Fruit fly (Drosophila melanogaster) whole organism, embryonic: ENCODE measurements around the gene Gnf1.

Source experiments
- CG10321 ChIP-seq: fragments of 200-800 bp; sonication (Bioruptor generic); IDR thresholded peaks from 2 replicates; pipeline ENCODE4 v1.3.6; 2022; ENCODE audit warnings: missing biosample characterization, missing genetic modification characterization
- CG11456 ChIP-seq: fragments of 200-800 bp; sonication (Bioruptor generic); IDR thresholded peaks from 3 replicates; pipeline ENCODE4 v1.3.6; 2022; ENCODE audit warnings: missing biosample characterization, missing genetic modification characterization
- CG11560 ChIP-seq: fragments of 200-800 bp; sonication (Bioruptor generic); IDR thresholded peaks from 3 replicates; pipeline ENCODE4 v1.3.6; 2022; ENCODE audit warnings: missing biosample characterization, missing genetic modification characterization
- CG11695 ChIP-seq: fragments of 200-800 bp; sonication (Bioruptor generic); IDR thresholded peaks from 3 replicates; pipeline ENCODE4 v1.3.6; 2022; ENCODE audit warnings: missing biosample characterization, missing genetic modification characterization
- CG12942 ChIP-seq: fragments of 200-800 bp; sonication (Bioruptor generic); optimal IDR thresholded peaks from 3 replicates; lab custom pipeline; 2016; ENCODE audit warnings: missing biosample characterization, missing genetic modification characterization
- CG15601 ChIP-seq: fragments of 200-800 bp; sonication (Bioruptor generic); optimal IDR thresholded peaks from 3 replicates; lab custom pipeline; 2019; ENCODE audit warnings: missing biosample characterization, mild to moderate bottlenecking, missing genetic modification characterization, moderate library complexity
- CG17912 ChIP-seq: fragments of 200-800 bp; sonication (Bioruptor generic); optimal IDR thresholded peaks from 2 replicates; lab custom pipeline; 2018; ENCODE audit warnings: missing biosample characterization, mild to moderate bottlenecking, missing genetic modification characterization
- CG2875 ChIP-seq: fragments of 200-800 bp; sonication (Bioruptor generic); optimal IDR thresholded peaks from 2 replicates; lab custom pipeline; 2017; ENCODE audit warnings: missing biosample characterization, mild to moderate bottlenecking, missing genetic modification characterization, missing genetic modification reagents
- CG33557 ChIP-seq: fragments of 200-800 bp; sonication (Bioruptor generic); optimal IDR thresholded peaks from 2 replicates; lab custom pipeline; 2019; ENCODE audit warnings: missing biosample characterization, mild to moderate bottlenecking, missing genetic modification characterization, moderate library complexity
- CG3838 ChIP-seq: fragments of 200-800 bp; sonication (Bioruptor generic); optimal IDR thresholded peaks from 3 replicates; lab custom pipeline; 2016; ENCODE audit warnings: missing biosample characterization, missing genetic modification characterization
- CG4617 ChIP-seq: fragments of 200-800 bp; sonication (Bioruptor generic); optimal IDR thresholded peaks from 3 replicates; lab custom pipeline; 2016; ENCODE audit warnings: missing biosample characterization, missing genetic modification characterization, borderline replicate concordance
- CG7372 ChIP-seq: fragments of 200-800 bp; sonication (Bioruptor generic); IDR thresholded peaks from 2 replicates; pipeline ENCODE4 v1.3.6; 2022; ENCODE audit warnings: missing biosample characterization, missing genetic modification characterization
- CG8089 ChIP-seq: fragments of 200-800 bp; sonication (Bioruptor generic); optimal IDR thresholded peaks from 3 replicates; lab custom pipeline; 2016; ENCODE audit warnings: missing biosample characterization, missing genetic modification characterization
- CG8290 ChIP-seq, 3 experiments: fragments of 200-800 bp; sonication (Bioruptor generic); optimal IDR thresholded peaks; 2 replicates each; lab custom pipeline; 2016 to 2019; ENCODE audit warnings: missing biosample characterization in 3 of 3, missing genetic modification characterization in 3 of 3, mild to moderate bottlenecking in 2 of 3, moderate library complexity in 1 of 3
- CG8944 ChIP-seq: fragments of 200-800 bp; sonication (Bioruptor generic); optimal IDR thresholded peaks from 3 replicates; lab custom pipeline; 2016; ENCODE audit warnings: missing biosample characterization, missing genetic modification characterization
- Dbx ChIP-seq: fragments of 200-800 bp; sonication (Bioruptor generic); IDR thresholded peaks from 3 replicates; pipeline ENCODE4 v1.3.6; 2022; ENCODE audit warnings: missing biosample characterization, missing genetic modification characterization
- Dref ChIP-seq: fragments of 200-800 bp; sonication (Bioruptor generic); IDR thresholded peaks from 2 replicates; pipeline ENCODE4 v1.3.6; 2022; ENCODE audit warnings: missing biosample characterization, missing genetic modification characterization
- E2f1 ChIP-seq: fragments of 200-800 bp; sonication (Bioruptor generic); IDR thresholded peaks from 2 replicates; pipeline ENCODE4 v1.3.6; 2022; ENCODE audit warnings: missing biosample characterization, missing genetic modification characterization
- Fer1 ChIP-seq: fragments of 200-800 bp; sonication (Bioruptor generic); optimal IDR thresholded peaks from 2 replicates; lab custom pipeline; 2017; ENCODE audit warnings: missing biosample characterization, mild to moderate bottlenecking, missing genetic modification characterization
- Jarid2 ChIP-seq: fragments of 200-800 bp; sonication (Bioruptor generic); optimal IDR thresholded peaks from 3 replicates; lab custom pipeline; 2017; ENCODE audit warnings: mild to moderate bottlenecking, missing biosample characterization, missing genetic modification reagents, missing genetic modification characterization
- Nf-YA ChIP-seq: fragments of 200-800 bp; sonication (Bioruptor generic); IDR thresholded peaks from 2 replicates; pipeline ENCODE4 v1.3.6; 2022; ENCODE audit warnings: missing biosample characterization, missing genetic modification characterization
- Nf-YB ChIP-seq: fragments of 200-800 bp; sonication (Bioruptor generic); optimal IDR thresholded peaks from 3 replicates; lab custom pipeline; 2019; ENCODE audit warnings: missing biosample characterization, mild to moderate bottlenecking, missing genetic modification characterization, moderate library complexity
- Ravus ChIP-seq: fragments of 200-800 bp; sonication (Bioruptor generic); IDR thresholded peaks from 2 replicates; pipeline ENCODE4 v1.3.6; 2022; ENCODE audit warnings: missing biosample characterization, missing genetic modification characterization
- Scr ChIP-seq: fragments of 200-800 bp; sonication (Bioruptor generic); IDR thresholded peaks from 2 replicates; pipeline ENCODE4 v1.3.6; 2022; ENCODE audit warnings: missing biosample characterization, missing genetic modification characterization; ENCODE audit not compliant: partially characterized antibody
- Side ChIP-seq: fragments of 200-800 bp; sonication (Bioruptor generic); optimal IDR thresholded peaks from 2 replicates; lab custom pipeline; 2016; ENCODE audit warnings: missing biosample characterization, missing genetic modification characterization
- Trl ChIP-seq, 3 experiments: fragments of >200 bp in 2 of 3; fragments of 200-800 bp in 1 of 3; sonication (Bioruptor generic) in 1 of 3; optimal IDR thresholded peaks; 2 replicates in 1 of 3; 3 replicates in 2 of 3; lab custom pipeline; 2016 to 2017; ENCODE audit warnings: missing biosample characterization in 1 of 3, missing genetic modification characterization in 1 of 3
- ab ChIP-seq: fragments of 200-800 bp; sonication (Bioruptor generic); optimal IDR thresholded peaks from 2 replicates; lab custom pipeline; 2016; ENCODE audit warnings: missing biosample characterization, missing genetic modification characterization
- abd-A ChIP-seq: fragments of 200-800 bp; sonication (Bioruptor generic); optimal IDR thresholded peaks from 3 replicates; lab custom pipeline; 2019; ENCODE audit warnings: missing biosample characterization, mild to moderate bottlenecking, missing genetic modification characterization, moderate library complexity
- ap ChIP-seq: fragments of 200-800 bp; sonication (Bioruptor generic); IDR thresholded peaks from 2 replicates; pipeline ENCODE4 v1.3.6; 2022; ENCODE audit warnings: missing biosample characterization, missing genetic modification characterization
- ase ChIP-seq: fragments of 200-800 bp; sonication (Bioruptor generic); IDR thresholded peaks from 3 replicates; pipeline ENCODE4 v1.3.6; 2022; ENCODE audit warnings: missing biosample characterization, missing genetic modification characterization
- btn ChIP-seq: fragments of 200-800 bp; sonication (Bioruptor generic); optimal IDR thresholded peaks from 2 replicates; lab custom pipeline; 2016; ENCODE audit warnings: missing biosample characterization, missing genetic modification characterization
- cg ChIP-seq: fragments of 200-800 bp; sonication (Bioruptor generic); optimal IDR thresholded peaks from 3 replicates; lab custom pipeline; 2019; ENCODE audit warnings: missing biosample characterization, mild to moderate bottlenecking, missing genetic modification characterization, moderate library complexity
- ci ChIP-seq: fragments of 200-800 bp; sonication (Bioruptor generic); IDR thresholded peaks from 3 replicates; pipeline ENCODE4 v1.3.6; 2022; ENCODE audit warnings: missing biosample characterization, missing genetic modification characterization
- crol ChIP-seq: fragments of 200-800 bp; sonication (Bioruptor generic); IDR thresholded peaks from 2 replicates; pipeline ENCODE4 v1.3.6; 2022; ENCODE audit warnings: missing biosample characterization, missing genetic modification characterization
- da ChIP-seq: fragments of 200-800 bp; sonication (Bioruptor generic); optimal IDR thresholded peaks from 2 replicates; lab custom pipeline; 2016; ENCODE audit warnings: missing biosample characterization, missing genetic modification characterization
- ewg ChIP-seq: fragments of 200-800 bp; sonication (Bioruptor generic); optimal IDR thresholded peaks from 3 replicates; lab custom pipeline; 2017; ENCODE audit warnings: mild to moderate bottlenecking, missing biosample characterization, missing genetic modification reagents, missing genetic modification characterization
- eyg ChIP-seq: fragments of 200-800 bp; sonication (Bioruptor generic); optimal IDR thresholded peaks from 3 replicates; lab custom pipeline; 2016; ENCODE audit warnings: missing biosample characterization, missing genetic modification characterization
- gcm ChIP-seq: fragments of 200-800 bp; sonication (Bioruptor generic); optimal IDR thresholded peaks from 2 replicates; lab custom pipeline; 2019; ENCODE audit warnings: missing biosample characterization, mild to moderate bottlenecking, missing genetic modification characterization, moderate library complexity
- her ChIP-seq: fragments of 200-800 bp; sonication (Bioruptor generic); optimal IDR thresholded peaks from 2 replicates; lab custom pipeline; 2016; ENCODE audit warnings: missing biosample characterization, missing genetic modification characterization
- lab ChIP-seq: fragments of 200-800 bp; sonication (Bioruptor generic); optimal IDR thresholded peaks from 3 replicates; lab custom pipeline; 2017; ENCODE audit warnings: missing biosample characterization, missing genetic modification characterization, mild to moderate bottlenecking, moderate library complexity, missing genetic modification reagents
- nerfin-2 ChIP-seq: fragments of 200-800 bp; sonication (Bioruptor generic); IDR thresholded peaks from 2 replicates; pipeline ENCODE4 v1.3.6; 2022; ENCODE audit warnings: missing biosample characterization, missing genetic modification characterization; ENCODE audit not compliant: partially characterized antibody
- prd ChIP-seq, 3 experiments: fragments of >200 bp in 2 of 3; fragments of 200-800 bp in 1 of 3; sonication (Bioruptor generic) in 1 of 3; optimal IDR thresholded peaks in 2 of 3; IDR thresholded peaks in 1 of 3; 2 replicates in 2 of 3; 3 replicates in 1 of 3; pipeline versions ENCODE4 v1.3.6 to Lab custom; 2017 to 2022; ENCODE audit warnings: missing biosample characterization in 1 of 3, missing genetic modification characterization in 1 of 3
- rib ChIP-seq: fragments of 200-800 bp; sonication (Bioruptor generic); IDR thresholded peaks from 2 replicates; pipeline ENCODE4 v1.3.6; 2022; ENCODE audit warnings: missing biosample characterization, missing genetic modification characterization
- scrt ChIP-seq: fragments of 200-800 bp; sonication (Bioruptor generic); optimal IDR thresholded peaks from 2 replicates; lab custom pipeline; 2018; ENCODE audit warnings: missing biosample characterization, mild to moderate bottlenecking, missing genetic modification characterization, moderate library complexity
- sens ChIP-seq: fragments of 200-800 bp; sonication (Bioruptor generic); peaks from one replicate; lab custom pipeline; 2016; ENCODE audit warnings: missing biosample characterization, missing genetic modification characterization
- sens-2 ChIP-seq: fragments of 200-800 bp; sonication (Bioruptor generic); IDR thresholded peaks from 2 replicates; pipeline ENCODE4 v1.3.6; 2022; ENCODE audit warnings: missing biosample characterization, missing genetic modification characterization
- slbo ChIP-seq: fragments of 200-800 bp; sonication (Bioruptor generic); IDR thresholded peaks from 2 replicates; pipeline ENCODE4 v1.3.6; 2022; ENCODE audit warnings: missing biosample characterization, missing genetic modification characterization
- ssp ChIP-seq: fragments of 200-800 bp; sonication (Bioruptor generic); IDR thresholded peaks from 2 replicates; pipeline ENCODE4 v1.3.6; 2022; ENCODE audit warnings: missing biosample characterization, missing genetic modification characterization
- tin ChIP-seq: fragments of 200-800 bp; sonication (Bioruptor generic); optimal IDR thresholded peaks from 3 replicates; lab custom pipeline; 2016; ENCODE audit warnings: missing biosample characterization, missing genetic modification characterization
- ttk ChIP-seq: fragments of 200-800 bp; sonication (Bioruptor generic); IDR thresholded peaks from 2 replicates; pipeline ENCODE4 v2.1.2; 2022; ENCODE audit warnings: missing biosample characterization, missing genetic modification characterization

Gene Gnf1

dm6 chr3R:4910839-4911341 lies 4.5 kb downstream of the Gnf1 start (continued):
- peak; percentile 24 for TF ChIP-seq ewg
- TF ChIP-seq CG8089 (GFP tag; lab: Kevin White, UChicago) = no peak
- peak; percentile 17 for TF ChIP-seq abd-A (tag; lab: Kevin White, UChicago)
- TF ChIP-seq lab (GFP tag; lab: Kevin White, UChicago) = peak; percentile 32
- no peak for TF ChIP-seq Scr (GFP tag; lab: Robert Waterston, UW)
- TF ChIP-seq btn (GFP tag; lab: Kevin White, UChicago) = no peak
- no peak for TF ChIP-seq tin (GFP tag; lab: Kevin White, UChicago)
- no peak for TF ChIP-seq ttk (GFP tag; lab: Robert Waterston, UW)
- TF ChIP-seq prd (optimal IDR thresholded peaks at IDR 0.05; lab: Kevin White, UChicago) = no peak
- TF ChIP-seq prd (GFP tag; IDR thresholded peaks at IDR 0.05; lab: Robert Waterston, UW) = no peak
- TF ChIP-seq CG11456 (GFP tag; lab: Robert Waterston, UW) = 0 out of 3 replicates have a peak, but pooled peaks have one; percentile 48
- TF ChIP-seq ssp = no peak
- TF ChIP-seq nerfin-2 (GFP tag; lab: Robert Waterston, UW) = no peak
- TF ChIP-seq rib = peak; percentile 32; the same call in 1 of the 2 replicates
- TF ChIP-seq ci (GFP tag; lab: Robert Waterston, UW) = peak; percentile 49; the same call in 1 of the 3 replicates
- no peak for TF ChIP-seq Dref
- TF ChIP-seq sens = peak; percentile 17
- TF ChIP-seq CG8290 (GFP tag; optimal IDR thresholded peaks at IDR 0.05; lab: Kevin White, UChicago) = no peak
- TF ChIP-seq CG8290 (tag; optimal IDR thresholded peaks at IDR 0.05; lab: Kevin White, UChicago) = peak in 1 of 2 experiments; percentile 49
- TF ChIP-seq ap (GFP tag; lab: Robert Waterston, UW) = no peak
- TF ChIP-seq Nf-YB (GFP tag; lab: Kevin White, UChicago) = no peak
- no peak for TF ChIP-seq da (GFP tag; lab: Kevin White, UChicago)
- TF ChIP-seq ab = no peak
- peak; percentile 96 for TF ChIP-seq cg (GFP tag; lab: Kevin White, UChicago)
- TF ChIP-seq sens-2 (GFP tag; lab: Robert Waterston, UW) = no peak
- 0 out of 2 replicates have a peak, but pooled peaks have one; percentile 16 for TF ChIP-seq Nf-YA (GFP tag; lab: Robert Waterston, UW)
- TF ChIP-seq CG11560 (tag; lab: Robert Waterston, UW) = no peak
- no peak for TF ChIP-seq CG12942
- peak; percentile 55 for TF ChIP-seq CG10321 (GFP tag; lab: Robert Waterston, UW)
- TF ChIP-seq eyg (GFP tag; lab: Kevin White, UChicago) = no peak
- no peak for TF ChIP-seq gcm (GFP tag; lab: Kevin White, UChicago)
- TF ChIP-seq CG15601 (tag; lab: Kevin White, UChicago) = no peak
- TF ChIP-seq ase (GFP tag; lab: Robert Waterston, UW) = no peak
- TF ChIP-seq CG8944 (GFP tag; lab: Kevin White, UChicago) = no peak
- TF ChIP-seq CG4617 = no peak
- peak; percentile 20 for TF ChIP-seq scrt (GFP tag; lab: Kevin White, UChicago)
- TF ChIP-seq CG7372 (GFP tag; lab: Robert Waterston, UW) = no peak
- peak; percentile 98 for TF ChIP-seq crol (GFP tag; lab: Robert Waterston, UW)
- TF ChIP-seq CG11695 (GFP tag; lab: Robert Waterston, UW) = no peak
- no peak for TF ChIP-seq Side (GFP tag; lab: Kevin White, UChicago)
- no peak for TF ChIP-seq CG2875 (GFP tag; lab: Kevin White, UChicago)
- no peak for TF ChIP-seq slbo
- peak; percentile 4 for TF ChIP-seq her (GFP tag; lab: Kevin White, UChicago)
- peak; percentile 39; the same call in 1 of the 3 replicates for TF ChIP-seq Dbx
- no peak for TF ChIP-seq Ravus (GFP tag; lab: Robert Waterston, UW)
- TF ChIP-seq CG3838 (GFP tag; lab: Kevin White, UChicago) = no peak
- peak; percentile 8 for TF ChIP-seq CG17912
- no peak for TF ChIP-seq Jarid2 (GFP tag; lab: Kevin White, UChicago)
- peak; percentile 11; the same call in 1 of the 2 replicates for TF ChIP-seq E2f1 (GFP tag; lab: Robert Waterston, UW)
- TF ChIP-seq Fer1 (GFP tag; lab: Kevin White, UChicago) = peak; percentile 28
- TF ChIP-seq Trl (optimal IDR thresholded peaks at IDR 0.05; lab: Kevin White, UChicago) = peak; percentile 64 to 77
- no peak for TF ChIP-seq Trl (GFP tag; optimal IDR thresholded peaks at IDR 0.05; lab: Kevin White, UChicago)
- no peak for TF ChIP-seq CG33557 (GFP tag; lab: Kevin White, UChicago)
